Worm (Caenorhabditis elegans) whole organism, midembryonic: Measurements from ENCODE around the gene del-8.

Experiments
- T22C8.4 ChIP-seq: fragments of 200-800 bp; sonication (Bioruptor generic); IDR thresholded peaks from 2 replicates; pipeline ENCODE4 v1.3.6; 2022; ENCODE audit warnings: missing genetic modification characterization, missing compliant biosample characterization
- cog-1 ChIP-seq: sonication (generic microtip); optimal IDR thresholded peaks from 2 replicates; lab custom pipeline; 2016; ENCODE audit warnings: missing genetic modification characterization, missing compliant biosample characterization
- flt-1 ChIP-seq: fragments of 200-800 bp; sonication (Bioruptor generic); IDR thresholded peaks from 2 replicates; pipeline ENCODE4 v1.3.6; 2022; ENCODE audit warnings: missing genetic modification characterization, missing compliant biosample characterization
- klf-2 ChIP-seq: fragments of 200-800 bp; sonication (Bioruptor generic); conservative IDR thresholded peaks from 2 replicates; pipeline ENCODE4 v1.3.6; 2022; ENCODE audit warnings: missing genetic modification reagents, missing genetic modification characterization, missing compliant biosample characterization
- med-1 ChIP-seq: sonication (generic microtip); optimal IDR thresholded peaks from 2 replicates; lab custom pipeline; 2017; ENCODE audit warnings: missing genetic modification characterization, mild to moderate bottlenecking, missing compliant biosample characterization, antibody characterized with exemption, missing genetic modification reagents; ENCODE audit not compliant: insufficient read depth
- ref-1 ChIP-seq: fragments of 200-800 bp; sonication (Bioruptor generic); conservative IDR thresholded peaks from 2 replicates; pipeline ENCODE4 v1.3.6; 2022; ENCODE audit warnings: missing genetic modification reagents, missing genetic modification characterization, missing compliant biosample characterization
- tab-1 ChIP-seq: fragments of 200-800 bp; sonication (Bioruptor generic); IDR thresholded peaks from 2 replicates; pipeline ENCODE4 v1.3.6; 2022; ENCODE audit warnings: missing genetic modification characterization, missing compliant biosample characterization
- ztf-23 ChIP-seq: fragments of 200-800 bp; sonication (Bioruptor generic); IDR thresholded peaks from 2 replicates; pipeline ENCODE4 v1.3.6; 2022; ENCODE audit warnings: missing genetic modification reagents, missing genetic modification characterization, missing compliant biosample characterization

DNA sequence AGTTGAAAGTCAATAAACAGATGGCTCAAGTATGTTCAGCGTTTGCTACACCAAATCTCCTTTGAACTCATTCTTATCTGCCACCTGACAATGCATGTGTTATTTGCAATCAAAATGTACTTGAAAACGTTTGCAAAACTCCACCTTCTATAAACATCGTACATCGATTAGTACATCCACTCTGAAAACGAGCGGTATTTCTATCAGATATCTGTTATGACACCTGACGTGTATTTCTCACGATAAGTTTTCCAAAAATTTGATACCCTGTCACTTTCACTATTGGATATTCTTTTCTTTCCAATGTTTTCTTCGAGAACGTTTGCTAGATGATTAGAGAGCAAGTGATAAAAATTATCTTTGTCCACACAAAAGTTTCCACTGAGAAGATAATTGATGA lies 44.8 kb upstream of the del-8 start:
- no peak for TF ChIP-seq flt-1 (GFP tag; lab: Robert Waterston, UW)
- TF ChIP-seq ztf-23 (GFP tag; lab: Robert Waterston, UW) = no peak
- TF ChIP-seq klf-2 (GFP tag; lab: Robert Waterston, UW) = no peak
- no peak for TF ChIP-seq cog-1 (tag; lab: Kevin White, UChicago)
- no peak for TF ChIP-seq tab-1 (GFP tag; lab: Robert Waterston, UW)
- TF ChIP-seq T22C8.4 (GFP tag; lab: Robert Waterston, UW) = no peak
- no peak for TF ChIP-seq ref-1 (GFP tag; lab: Robert Waterston, UW)
- no peak for TF ChIP-seq med-1
